Worm (Caenorhabditis elegans): Measurements from ENCODE around the gene clec-228.

clec-228 gene

DNA sequence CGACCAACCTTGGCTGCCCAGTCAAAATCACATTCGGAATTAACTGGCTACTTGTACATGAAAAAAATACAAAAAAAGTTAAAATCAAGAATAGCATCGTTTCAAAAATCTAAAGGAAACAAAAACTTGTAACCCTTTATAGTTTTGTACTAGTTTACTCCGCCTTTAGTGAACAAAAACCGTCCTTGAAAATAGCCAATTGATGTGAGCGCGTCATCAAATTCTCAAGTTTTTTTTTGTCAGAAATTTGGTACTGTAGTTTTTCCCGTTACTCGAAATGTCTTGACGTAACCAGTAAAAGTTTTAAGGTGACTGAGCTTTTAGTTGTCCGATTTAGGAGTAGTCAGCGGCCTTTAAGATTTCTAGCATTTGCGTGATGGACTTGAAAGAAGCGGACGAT, 8.0 kb upstream of the clec-228 start, which contains the start of gene C29F3.3:
Gene C29F3.3, minus strand, starts transcription at position 101 of the 400 bp plus-strand sequence.
- TF ChIP-seq ztf-16 (tag; optimal IDR thresholded peaks at IDR 0.05) (no peak), hlh-15 (tag; optimal IDR thresholded peaks at IDR 0.05) (no peak), hlh-30 (tag; optimal IDR thresholded peaks at IDR 0.05; ENCODE audit: insufficient read depth) (no peak), odd-2 (tag; optimal IDR thresholded peaks at IDR 0.05) (no peak), ceh-34 (tag; optimal IDR thresholded peaks at IDR 0.05) (no peak), ceh-9 (tag; optimal IDR thresholded peaks at IDR 0.05) (no peak), K09A11.1 (tag; optimal IDR thresholded peaks at IDR 0.05; ENCODE audit: insufficient read depth) (no peak), lim-6 (tag; optimal IDR thresholded peaks at IDR 0.05) (no peak), pha-2 (tag; optimal IDR thresholded peaks at IDR 0.05) (no peak), hlh-13 (GFP tag; optimal IDR thresholded peaks at IDR 0.05) (no peak)

DNA sequence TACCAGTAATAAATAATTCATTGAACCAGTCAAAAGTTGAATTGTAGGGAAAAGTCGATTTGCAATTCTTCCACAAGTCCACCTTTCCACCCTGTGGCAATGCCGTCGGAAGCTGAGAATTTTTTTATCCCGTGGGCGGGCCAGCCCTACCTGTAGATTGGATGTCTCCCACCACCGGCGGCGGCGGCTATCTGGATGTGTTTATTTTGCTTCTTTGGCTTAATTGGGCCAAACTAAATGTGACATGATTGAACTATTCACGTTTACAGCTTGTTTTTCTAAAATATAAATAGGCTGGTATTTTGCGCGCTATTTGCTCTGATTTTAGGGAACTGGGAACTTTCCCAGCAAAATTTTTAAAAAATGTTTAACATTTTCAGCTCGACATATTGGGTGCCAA, 5.2 kb upstream of the clec-228 start, which contains the start of gene wrt-8:
Gene wrt-8, minus strand, starts transcription at position 101 of the 400 bp plus-strand sequence.
- TF ChIP-seq ztf-16 (tag; optimal IDR thresholded peaks at IDR 0.05) = no peak
- no peak for TF ChIP-seq mec-3 (tag; optimal IDR thresholded peaks at IDR 0.05; ENCODE audit: borderline replicate concordance)
- TF ChIP-seq ceh-9 (tag; optimal IDR thresholded peaks at IDR 0.05) = no peak
- no peak for TF ChIP-seq pat-9 (tag; optimal IDR thresholded peaks at IDR 0.05)
- TF ChIP-seq che-1 (tag; optimal IDR thresholded peaks at IDR 0.05) = no peak
- no peak for TF ChIP-seq rnt-1 (tag; optimal IDR thresholded peaks at IDR 0.05)
- no peak for TF ChIP-seq ceh-30 (tag; optimal IDR thresholded peaks at IDR 0.05)
- TF ChIP-seq F13H6.1 (tag; optimal IDR thresholded peaks at IDR 0.05) = no peak
- no peak for TF ChIP-seq sox-4 (tag; optimal IDR thresholded peaks at IDR 0.05)
- no peak for TF ChIP-seq fax-1 (tag; optimal IDR thresholded peaks at IDR 0.05)
- no peak for TF ChIP-seq hlh-6 (tag; optimal IDR thresholded peaks at IDR 0.05)
- no peak for TF ChIP-seq unc-86 (tag; optimal IDR thresholded peaks at IDR 0.05)
- no peak for TF ChIP-seq zip-5 (tag; optimal IDR thresholded peaks at IDR 0.05)
- TF ChIP-seq ceh-31 (tag; optimal IDR thresholded peaks at IDR 0.05) = no peak
- no peak for TF ChIP-seq ref-2 (tag; optimal IDR thresholded peaks at IDR 0.05)

DNA sequence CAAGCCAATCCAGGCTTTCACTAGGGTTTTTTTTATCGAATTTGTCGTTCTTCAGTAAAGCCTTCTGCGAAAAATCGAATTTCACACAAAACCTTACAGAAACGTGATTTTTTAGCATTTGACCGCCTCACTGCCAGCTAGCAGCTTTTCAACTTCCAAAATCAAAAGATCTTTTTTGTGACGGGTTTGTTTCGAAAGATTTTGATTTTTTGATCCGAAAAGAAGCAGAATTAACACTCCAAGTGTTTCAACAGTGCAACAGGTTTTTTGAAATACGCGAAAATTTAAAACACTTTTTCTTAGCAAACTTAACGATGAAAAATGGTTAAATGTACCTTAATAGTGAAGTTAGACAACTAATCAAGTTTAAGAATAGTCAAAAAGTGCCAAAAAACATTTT, 2.1 kb upstream of the clec-228 start, which contains the start of gene clec-229:
Gene clec-229, minus strand, starts transcription at position 101 of the 400 bp plus-strand sequence.
- TF ChIP-seq ceh-30 (tag; optimal IDR thresholded peaks at IDR 0.05) (no peak), ceh-19 (GFP tag; optimal IDR thresholded peaks at IDR 0.05) (no peak), rnt-1 (tag; optimal IDR thresholded peaks at IDR 0.05) (no peak), pha-2 (tag; optimal IDR thresholded peaks at IDR 0.05) (no peak), madf-2 (tag; optimal IDR thresholded peaks at IDR 0.05) (no peak), fax-1 (tag; optimal IDR thresholded peaks at IDR 0.05) (no peak), che-1 (tag; optimal IDR thresholded peaks at IDR 0.05) (no peak), unc-42 (tag; optimal IDR thresholded peaks at IDR 0.05) (no peak), dmd-4 (tag; optimal IDR thresholded peaks at IDR 0.05; ENCODE audit: borderline replicate concordance) (no peak), ceh-9 (tag; optimal IDR thresholded peaks at IDR 0.05) (no peak), nhr-232 (tag; optimal IDR thresholded peaks at IDR 0.05) (no peak), fkh-6 (tag; optimal IDR thresholded peaks at IDR 0.05) (no peak)

DNA sequence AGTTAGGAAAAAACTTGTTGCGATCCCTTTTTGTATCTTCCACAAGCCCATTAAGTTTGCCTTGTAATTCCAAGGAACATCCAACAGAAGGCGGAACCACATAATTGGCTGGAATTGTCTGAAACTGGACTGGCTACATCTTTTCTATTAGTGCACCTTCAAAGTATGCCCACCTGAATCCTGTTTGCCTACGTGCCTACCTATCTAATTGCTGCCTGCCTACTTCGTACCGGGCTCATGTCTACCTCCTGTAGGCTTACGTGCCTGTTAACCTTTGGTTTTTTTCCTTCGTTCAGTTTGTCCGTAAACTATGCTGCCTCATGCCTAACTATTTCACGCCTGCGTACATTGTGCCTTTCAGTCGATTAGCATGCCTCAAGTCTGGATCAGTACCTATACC, 1.9 kb downstream of the clec-228 start, which contains the start of gene wrt-7:
Gene wrt-7, minus strand, starts transcription at position 101 of the 400 bp plus-strand sequence.
- TF ChIP-seq npax-4 (tag; optimal IDR thresholded peaks at IDR 0.05) (no peak), ttx-3 (tag; optimal IDR thresholded peaks at IDR 0.05) (no peak), ceh-18 (tag; optimal IDR thresholded peaks at IDR 0.05) (no peak), ref-2 (tag; optimal IDR thresholded peaks at IDR 0.05) (no peak), ceh-48 (tag; optimal IDR thresholded peaks at IDR 0.05) (no peak), ceh-9 (tag; optimal IDR thresholded peaks at IDR 0.05) (no peak), ceh-30 (tag; optimal IDR thresholded peaks at IDR 0.05) (no peak), pqm-1 (tag; optimal IDR thresholded peaks at IDR 0.05) (no peak)

DNA sequence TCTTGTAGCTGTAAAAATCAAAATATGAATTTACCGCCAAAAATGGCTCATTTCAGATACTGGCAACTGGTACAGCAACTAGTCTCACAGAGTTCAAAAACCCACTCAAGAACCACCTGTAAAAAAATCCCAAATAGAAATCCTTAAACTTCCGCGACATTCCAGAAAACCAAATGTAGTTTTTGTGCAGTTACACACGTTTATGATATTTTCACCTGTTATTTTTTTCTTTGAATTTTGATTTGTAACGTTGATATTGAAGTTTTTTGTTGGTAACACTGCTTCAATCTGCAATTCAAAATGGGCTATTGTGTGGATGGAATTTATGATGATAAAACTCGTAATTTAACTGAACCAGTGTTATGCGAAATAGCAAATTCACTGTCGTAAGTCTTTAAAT, 6.4 kb downstream of the clec-228 start, which contains the start of gene srw-113:
Gene srw-113, plus strand, starts transcription at position 301 of the 400 bp plus-strand sequence.
- TF ChIP-seq unc-86 (tag; optimal IDR thresholded peaks at IDR 0.05) = no peak
- TF ChIP-seq pag-3 (tag; optimal IDR thresholded peaks at IDR 0.05; ENCODE audit: borderline replicate concordance) = no peak
- TF ChIP-seq fkh-10 (GFP tag; optimal IDR thresholded peaks at IDR 0.05) = no peak
